In genomic region chr3R:30690251-30690650, dm6 we compare ENCODE assay signal across 3 fruit fly cellular contexts.
A peak's percentile ranks its signal among the peaks of the same experiment; 100 is the strongest.
TF ChIP-seq lines count a peak whose summit lies in the region.

Spn100A (plus strand) TSS chr3R:30690642.

- no peak for TF ChIP-seq CTCF in whole organism, embryonic (GFP tag; optimal IDR thresholded peaks at IDR 0.05; lab: Kevin White, UChicago)

TF ChIP-seq in whole organism, embryonic, 481 proteins besides CTCF, POLR2A, EP300 and RAD21:
- TF ChIP-seq CG6791 (GFP tag; IDR thresholded peaks at IDR 0.05; lab: Robert Waterston, UW; ENCODE audit: partially characterized antibody) (no peak), vvl (GFP tag; IDR thresholded peaks at IDR 0.05; lab: Robert Waterston, UW) (peak; percentile 57; the same call in 1 of the 2 replicates), Myb (GFP tag; optimal IDR thresholded peaks at IDR 0.05; lab: Kevin White, UChicago) (no peak), kni (GFP tag; optimal IDR thresholded peaks at IDR 0.05; lab: Kevin White, UChicago) (peak; percentile 90), crol (GFP tag; IDR thresholded peaks at IDR 0.05; lab: Robert Waterston, UW) (peak; percentile 40; the same call in 1 of the 2 replicates), abd-A (tag; optimal IDR thresholded peaks at IDR 0.05; lab: Kevin White, UChicago) (peak; percentile 34), Blimp-1 (GFP tag; optimal IDR thresholded peaks at IDR 0.05; lab: Kevin White, UChicago) (peak; percentile 99), oc (tag; optimal IDR thresholded peaks at IDR 0.05; lab: Kevin White, UChicago) (peak; percentile 43), Hr78 (GFP tag; optimal IDR thresholded peaks at IDR 0.05; lab: Kevin White, UChicago) (peak in 1 of 2 experiments; percentile 61)

TF ChIP-seq in whole organism, prepupa, 60 proteins besides CTCF, POLR2A, EP300 and RAD21:
- TF ChIP-seq Eip75B (GFP tag; optimal IDR thresholded peaks at IDR 0.05; lab: Kevin White, UChicago) (peak; percentile 28), CG11902 (GFP tag; optimal IDR thresholded peaks at IDR 0.05; lab: Kevin White, UChicago) (no peak), svp (GFP tag; lab: Kevin White, UChicago) (peak; percentile 10), fkh (GFP tag; optimal IDR thresholded peaks at IDR 0.05; lab: Kevin White, UChicago) (peak; percentile 34), Sox102F (GFP tag; optimal IDR thresholded peaks at IDR 0.05; lab: Kevin White, UChicago) (peak; percentile 24), Sox14 (GFP tag; optimal IDR thresholded peaks at IDR 0.05; lab: Kevin White, UChicago) (peak; percentile 48), acj6 (GFP tag; optimal IDR thresholded peaks at IDR 0.05; lab: Kevin White, UChicago) (no peak), Blimp-1 (GFP tag; optimal IDR thresholded peaks at IDR 0.05; lab: Kevin White, UChicago) (peak; percentile 99), CG6854 (GFP tag; optimal IDR thresholded peaks at IDR 0.05; lab: Kevin White, UChicago) (peak; percentile 19)

TF ChIP-seq in whole organism, pupa, 21 proteins besides CTCF, POLR2A, EP300 and RAD21:
- TF ChIP-seq Pif1B (GFP tag; optimal IDR thresholded peaks at IDR 0.05; lab: Kevin White, UChicago), result no peak
- TF ChIP-seq Ets98B (GFP tag; IDR thresholded peaks at IDR 0.05; lab: Robert Waterston, UW), result no peak
- TF ChIP-seq CG8159 (tag; optimal IDR thresholded peaks at IDR 0.05; lab: Kevin White, UChicago), result no peak
- no peak for TF ChIP-seq CG13204 (GFP tag; optimal IDR thresholded peaks at IDR 0.05; lab: Kevin White, UChicago)
- TF ChIP-seq CG32121 (GFP tag; IDR thresholded peaks at IDR 0.05; lab: Robert Waterston, UW), result no peak
- TF ChIP-seq D1 (tag; optimal IDR thresholded peaks at IDR 0.05; lab: Kevin White, UChicago), result no peak
- TF ChIP-seq CG15710 (tag; optimal IDR thresholded peaks at IDR 0.05; lab: Kevin White, UChicago), result no peak
- no peak for TF ChIP-seq CG9948 (tag; optimal IDR thresholded peaks at IDR 0.05; lab: Kevin White, UChicago)
- TF ChIP-seq fd96Ca (GFP tag; IDR thresholded peaks at IDR 0.05; lab: Robert Waterston, UW), result peak; percentile 37; the same call in 1 of the 3 replicates
- TF ChIP-seq CG14655 (GFP tag; optimal IDR thresholded peaks at IDR 0.05; lab: Kevin White, UChicago), result no peak
- no peak for TF ChIP-seq CG17806 (tag; optimal IDR thresholded peaks at IDR 0.05; lab: Kevin White, UChicago)
- no peak for TF ChIP-seq EcR (GFP tag; optimal IDR thresholded peaks at IDR 0.05; lab: Kevin White, UChicago)
- 0 out of 3 replicates have a peak, but pooled peaks have one; percentile 22 for TF ChIP-seq CG4496 (GFP tag; IDR thresholded peaks at IDR 0.05; lab: Robert Waterston, UW)
- no peak for TF ChIP-seq CG34367 (tag; optimal IDR thresholded peaks at IDR 0.05; lab: Kevin White, UChicago)
- no peak for TF ChIP-seq gl (tag; optimal IDR thresholded peaks at IDR 0.05; lab: Kevin White, UChicago)
- TF ChIP-seq Snoo (tag; optimal IDR thresholded peaks at IDR 0.05; lab: Kevin White, UChicago), result no peak

Comparison
In these comparisons a context has a peak if more than half of its experiments do, and no peak if none do; other contexts are left out.
1. Of the 7 proteins assayed by ChIP-seq in both whole organism, embryonic and whole organism, prepupa: peak only in whole organism, embryonic: none; only in whole organism, prepupa: CG6854 and Sox102F; in both: Blimp-1; in neither: 4.